Worm (Caenorhabditis elegans) whole organism, L2 larva: Measurements from ENCODE around the gene C55A6.6.
A peak's percentile ranks its signal among the peaks of the same experiment; 100 is the strongest.

Experiments used
- C34F6.9 ChIP-seq: fragments of 150-350 bp; optimal IDR thresholded peaks from 2 replicates; lab custom pipeline; 2014; ENCODE audit warnings: missing biosample characterization, missing genetic modification characterization
- ama-1 ChIP-seq: fragments of 150-350 bp; optimal IDR thresholded peaks from 2 replicates; lab custom pipeline; 2018; ENCODE audit warnings: inconsistent platforms
- crh-2 ChIP-seq: sonication (generic microtip); optimal IDR thresholded peaks from 2 replicates; lab custom pipeline; 2017; ENCODE audit warnings: missing biosample characterization, missing genetic modification characterization
- elt-3 ChIP-seq: sonication (generic microtip); optimal IDR thresholded peaks from 2 replicates; lab custom pipeline; 2017; ENCODE audit warnings: missing biosample characterization, missing genetic modification characterization
- fos-1 ChIP-seq: fragments of 150-350 bp; optimal IDR thresholded peaks from 2 replicates; lab custom pipeline; 2014; ENCODE audit warnings: missing biosample characterization, missing genetic modification characterization
- gmeb-1 ChIP-seq: fragments of 150-350 bp; optimal IDR thresholded peaks from 2 replicates; lab custom pipeline; 2014; ENCODE audit warnings: missing biosample characterization, missing genetic modification characterization
- lin-11 ChIP-seq: fragments of 150-350 bp; sonication (generic microtip); optimal IDR thresholded peaks from 2 replicates; lab custom pipeline; 2014; ENCODE audit warnings: missing biosample characterization, missing genetic modification characterization, inconsistent platforms, mixed read lengths
- lsy-2 ChIP-seq, 2 experiments: fragments of 150-350 bp in 1 of 2; sonication (generic microtip) in 1 of 2; optimal IDR thresholded peaks; 2 replicates each; lab custom pipeline; 2014 to 2017; ENCODE audit warnings: missing biosample characterization in 2 of 2, missing genetic modification characterization in 2 of 2
- mdl-1 ChIP-seq, 2 experiments: fragments of 150-350 bp in 1 of 2; sonication (generic microtip) in 1 of 2; optimal IDR thresholded peaks; 2 replicates each; lab custom pipeline; 2017; ENCODE audit warnings: missing biosample characterization in 2 of 2, missing genetic modification characterization in 2 of 2
- peb-1 ChIP-seq: fragments of 150-350 bp; optimal IDR thresholded peaks from 2 replicates; lab custom pipeline; 2014; ENCODE audit warnings: missing biosample characterization, missing genetic modification characterization
- sem-4 ChIP-seq: fragments of 150-350 bp; optimal IDR thresholded peaks from 2 replicates; lab custom pipeline; 2014; ENCODE audit warnings: missing biosample characterization, missing genetic modification reagents, missing genetic modification characterization
- sma-9 ChIP-seq, 2 experiments: fragments of 150-350 bp in 1 of 2; sonication (generic microtip) in 1 of 2; optimal IDR thresholded peaks; 2 replicates each; lab custom pipeline; 2014 to 2016; ENCODE audit warnings: missing genetic modification characterization in 2 of 2, mild to moderate bottlenecking in 1 of 2, missing biosample characterization in 1 of 2, missing compliant biosample characterization in 1 of 2, missing genetic modification reagents in 1 of 2, moderate library complexity in 1 of 2
- ztf-11 ChIP-seq: sonication (generic microtip); optimal IDR thresholded peaks from 2 replicates; lab custom pipeline; 2017; ENCODE audit warnings: missing biosample characterization, missing genetic modification characterization

The C55A6.6 gene

DNA sequence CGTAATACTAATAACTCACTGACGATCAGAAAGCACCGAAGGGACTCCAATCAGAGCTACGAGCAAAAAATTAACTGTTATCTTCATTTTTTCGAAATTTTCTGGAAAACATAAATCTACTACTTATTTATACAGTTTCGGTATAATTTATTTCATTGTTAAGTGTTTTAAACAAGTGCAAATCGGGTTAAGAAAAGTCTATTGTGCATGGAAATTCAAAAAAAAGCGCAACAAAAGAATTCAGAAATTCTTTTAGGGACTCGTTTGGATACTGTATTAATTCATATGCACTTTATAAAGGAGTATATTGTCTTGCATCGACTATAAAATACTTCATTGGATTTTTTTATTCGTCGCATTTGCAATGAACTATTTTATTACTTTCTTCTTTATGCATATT, 42.3 kb downstream of the C55A6.6 start, which contains the start of the genes nas-20 and nas-21:
Gene nas-20 (minus strand): TSS at position 101 of the 400 bp plus-strand sequence.
Gene nas-21 (plus strand): TSS at position 356 of the 400 bp plus-strand sequence.
- TF ChIP-seq mdl-1 (tag; optimal IDR thresholded peaks at IDR 0.05; lab: Kevin White, UChicago) (no peak), peb-1 (tag; lab: Kevin White, UChicago) (no peak), C34F6.9 (no peak), lsy-2 (tag; optimal IDR thresholded peaks at IDR 0.05; lab: Kevin White, UChicago) (no peak), sem-4 (tag; lab: Kevin White, UChicago) (no peak), gmeb-1 (no peak), lin-11 (tag; lab: Kevin White, UChicago) (no peak), ama-1 (lab: Kevin White, UChicago) (no peak)

ce11 chrV:11470210-11470713, 44.3 kb downstream of the C55A6.6 start, which contains the start of gene aat-6:
aat-6 (minus strand) TSS chrV:11470663.
- TF ChIP-seq peb-1 (tag; lab: Kevin White, UChicago) (no peak), fos-1 (tag; lab: Kevin White, UChicago) (peak; percentile 82), elt-3 (tag; lab: Kevin White, UChicago) (no peak), crh-2 (tag; lab: Kevin White, UChicago) (peak; percentile 21), sma-9 (GFP tag; optimal IDR thresholded peaks at IDR 0.05; lab: Kevin White, UChicago) (peak; percentile 54), sma-9 (tag; optimal IDR thresholded peaks at IDR 0.05; lab: Kevin White, UChicago) (no peak), ztf-11 (tag; lab: Kevin White, UChicago) (no peak)
